Fruit fly (Drosophila melanogaster): Measurements from ENCODE around the gene CG4537.
A peak's percentile ranks its signal among the peaks of the same experiment; 100 is the strongest.

Gene CG4537

DNA sequence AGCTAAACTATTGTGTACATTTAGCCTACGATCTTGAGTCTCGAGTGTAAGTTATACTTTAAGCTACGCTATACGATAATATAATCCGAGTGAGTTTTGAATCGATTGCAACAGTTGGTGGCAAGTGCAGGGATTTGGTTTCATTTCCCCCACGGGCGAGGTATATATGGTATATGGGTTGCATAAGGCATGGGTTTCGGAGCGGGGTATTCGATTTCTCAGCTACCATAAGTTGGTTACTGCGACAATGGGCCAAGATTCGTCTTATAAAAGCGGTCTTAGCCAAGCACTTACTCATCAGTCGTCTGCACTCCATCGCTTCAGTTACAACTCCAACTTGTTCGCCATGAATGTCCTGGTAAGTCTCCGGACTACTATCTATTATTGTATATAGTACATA lies 39.6 kb downstream of the CG4537 start, which contains the start of gene CG42367:
CG42367 (plus strand) TSS at position 301 of the 400 bp plus-strand sequence.
- TF ChIP-seq CG6792 (GFP tag; optimal IDR thresholded peaks at IDR 0.05), result no peak
- no peak for TF ChIP-seq CG1621 (tag; optimal IDR thresholded peaks at IDR 0.05)
- no peak for TF ChIP-seq salr (GFP tag; optimal IDR thresholded peaks at IDR 0.05)
- no peak for TF ChIP-seq CG6854 (GFP tag; optimal IDR thresholded peaks at IDR 0.05)
- no peak for TF ChIP-seq acj6 (GFP tag; optimal IDR thresholded peaks at IDR 0.05)
- no peak for TF ChIP-seq svp (GFP tag)

- TF ChIP-seq eg (GFP tag; IDR thresholded peaks at IDR 0.05), result no peak
- no peak for TF ChIP-seq CG16779 (tag; optimal IDR thresholded peaks at IDR 0.05)
- TF ChIP-seq CG32006 (GFP tag; optimal IDR thresholded peaks at IDR 0.05), result no peak
- TF ChIP-seq CG1621 (tag; optimal IDR thresholded peaks at IDR 0.05), result no peak
- TF ChIP-seq CG8319 (GFP tag; optimal IDR thresholded peaks at IDR 0.05), result no peak
- no peak for TF ChIP-seq CG6854 (GFP tag; optimal IDR thresholded peaks at IDR 0.05)
- TF ChIP-seq lz (GFP tag; optimal IDR thresholded peaks at IDR 0.05), result no peak
- no peak for TF ChIP-seq CG31627 (GFP tag; optimal IDR thresholded peaks at IDR 0.05)
- no peak for TF ChIP-seq svp (GFP tag)
- no peak for TF ChIP-seq fd59A (GFP tag; optimal IDR thresholded peaks at IDR 0.05)
- TF ChIP-seq Hr38 (GFP tag; optimal IDR thresholded peaks at IDR 0.05), result no peak
- no peak for TF ChIP-seq CG6276 (GFP tag; optimal IDR thresholded peaks at IDR 0.05)
Measured at dm6 chr2L:9933063-9933462, 42.4 kb downstream of the CG4537 start, which contains the start of gene Cpr30F. Gene Cpr30F, minus strand, starts transcription at chr2L:9933163.

DNA sequence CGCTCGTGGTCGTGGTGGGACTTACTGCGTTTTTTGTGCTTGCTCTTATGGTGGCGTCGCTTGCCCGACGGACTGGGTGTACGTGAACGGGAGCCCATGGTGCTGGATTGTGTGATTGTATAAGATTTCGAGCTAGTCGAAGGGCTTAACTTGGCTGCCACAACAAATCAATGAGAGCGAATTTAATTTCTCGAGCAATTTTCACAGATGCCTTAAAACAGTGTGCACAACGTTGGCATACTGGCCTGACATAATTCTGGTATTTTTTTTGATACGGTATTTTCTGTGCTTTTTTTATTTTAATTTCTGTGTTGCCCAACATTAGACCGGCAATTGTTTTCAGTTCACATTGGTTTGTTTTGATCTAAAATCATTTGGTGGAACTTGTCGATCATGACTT lies 47.2 kb downstream of the CG4537 start, which contains the start of gene Arglu1:
Arglu1 (minus strand) TSS at position 227 of the 400 bp plus-strand sequence.
- TF ChIP-seq CG15336 (GFP tag; IDR thresholded peaks at IDR 0.05) (no peak), Eip78C (GFP tag) (no peak), fkh (GFP tag; optimal IDR thresholded peaks at IDR 0.05) (no peak), CG6163 (GFP tag; IDR thresholded peaks at IDR 0.05) (peak; percentile 53; the same call in 2 of the 3 replicates), cyc (GFP tag; optimal IDR thresholded peaks at IDR 0.05) (peak; percentile 40), lz (GFP tag; optimal IDR thresholded peaks at IDR 0.05) (peak; percentile 41), vri (GFP tag; optimal IDR thresholded peaks at IDR 0.05) (no peak), dac (GFP tag; optimal IDR thresholded peaks at IDR 0.05) (no peak), CG31627 (GFP tag; optimal IDR thresholded peaks at IDR 0.05) (peak; percentile 9), CG3032 (tag; optimal IDR thresholded peaks at IDR 0.05) (no peak), fd85E (GFP tag; optimal IDR thresholded peaks at IDR 0.05) (no peak)

DNA sequence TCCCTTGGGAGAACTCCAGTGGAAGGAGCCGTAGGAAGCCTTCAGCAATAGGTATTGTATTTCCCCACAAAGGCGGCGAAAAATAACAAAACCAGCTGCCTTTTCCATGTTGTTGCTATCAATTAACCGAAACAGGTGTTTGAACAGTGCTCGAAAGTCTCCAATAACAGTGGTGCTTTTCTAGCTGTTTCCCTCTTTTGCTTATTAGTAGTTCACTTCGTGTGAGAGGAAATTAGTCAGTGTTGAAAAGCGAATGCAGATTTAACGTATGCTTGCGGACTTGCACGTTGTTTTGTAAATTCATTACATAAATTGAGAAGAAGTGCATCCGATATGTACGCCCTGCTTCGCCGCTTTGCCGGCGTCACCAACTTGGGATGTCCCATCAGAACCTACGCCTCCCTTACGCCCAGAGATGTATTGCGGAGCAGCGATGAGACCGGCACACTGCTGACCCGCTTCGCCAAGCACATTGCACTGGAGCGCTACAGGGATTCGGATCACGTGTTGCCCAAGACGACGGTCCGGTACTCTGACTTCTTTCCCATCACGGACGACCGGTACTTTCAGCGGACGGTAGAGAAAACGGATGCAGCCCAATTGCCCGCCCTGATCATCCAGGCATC lies 48.1 kb downstream of the CG4537 start, which contains the start of the genes Datp and CG4619:
Datp (minus strand) TSS at position 160 of the 626 bp plus-strand sequence.
CG4619 (plus strand) TSS at position 233 of the 626 bp plus-strand sequence.
- TF ChIP-seq lz (GFP tag; optimal IDR thresholded peaks at IDR 0.05), result peak; percentile 42
- peak; percentile 42 for TF ChIP-seq cyc (GFP tag; optimal IDR thresholded peaks at IDR 0.05)
- peak; percentile 13 for TF ChIP-seq Ets96B (tag; optimal IDR thresholded peaks at IDR 0.05)
- TF ChIP-seq spab (GFP tag; optimal IDR thresholded peaks at IDR 0.05), result no peak
- TF ChIP-seq pdm3 (GFP tag; optimal IDR thresholded peaks at IDR 0.05), result no peak
- peak; percentile 35 for TF ChIP-seq CG31627 (GFP tag; optimal IDR thresholded peaks at IDR 0.05)
- peak; percentile 19 for TF ChIP-seq fd59A (GFP tag; optimal IDR thresholded peaks at IDR 0.05)
- TF ChIP-seq CG10631 (GFP tag; optimal IDR thresholded peaks at IDR 0.05), result no peak
- TF ChIP-seq CG11762 (GFP tag; optimal IDR thresholded peaks at IDR 0.05; ENCODE audit: insufficient read depth), result peak; percentile 29
- TF ChIP-seq ss (GFP tag; optimal IDR thresholded peaks at IDR 0.05), result no peak
- peak; percentile 2 for TF ChIP-seq Sox14 (GFP tag; optimal IDR thresholded peaks at IDR 0.05)
- peak; percentile 56; the same call in 1 of the 3 replicates for TF ChIP-seq eg (GFP tag; IDR thresholded peaks at IDR 0.05)
- TF ChIP-seq CG3919 (GFP tag; optimal IDR thresholded peaks at IDR 0.05), result peak; percentile 61
- TF ChIP-seq Eip78C (GFP tag), result peak; percentile 74
- peak; percentile 58 for TF ChIP-seq esn (GFP tag; optimal IDR thresholded peaks at IDR 0.05)
- TF ChIP-seq CG6792 (GFP tag; optimal IDR thresholded peaks at IDR 0.05), result no peak
- peak; percentile 18 for TF ChIP-seq CG7368 (GFP tag; optimal IDR thresholded peaks at IDR 0.05)
- TF ChIP-seq salr (GFP tag; optimal IDR thresholded peaks at IDR 0.05), result no peak
- TF ChIP-seq vri (GFP tag; optimal IDR thresholded peaks at IDR 0.05), result peak; percentile 59
- TF ChIP-seq CG6163 (GFP tag; IDR thresholded peaks at IDR 0.05), result 0 out of 3 replicates have a peak, but pooled peaks have one; percentile 29
- peak; percentile 40 for TF ChIP-seq topi (GFP tag; optimal IDR thresholded peaks at IDR 0.05)
- TF ChIP-seq dsx (GFP tag; optimal IDR thresholded peaks at IDR 0.05; ENCODE audit: poor library complexity, severe bottlenecking), result no peak
- no peak for TF ChIP-seq CG6808 (GFP tag; optimal IDR thresholded peaks at IDR 0.05)
- TF ChIP-seq CG6854 (GFP tag; optimal IDR thresholded peaks at IDR 0.05), result no peak
- TF ChIP-seq net (GFP tag; optimal IDR thresholded peaks at IDR 0.05), result peak; percentile 39
- no peak for TF ChIP-seq Sox102F (GFP tag; optimal IDR thresholded peaks at IDR 0.05)
